Worm (Caenorhabditis elegans): ENCODE data around the gene M88.3.

M88.3 gene

ce11 chrIII:4562070-4562788 lies 17.4 kb upstream of the M88.3 start, which contains the start of gene pan-1 (continued):
- no peak for TF ChIP-seq F10B5.3 (tag; optimal IDR thresholded peaks at IDR 0.05)
- TF ChIP-seq pha-4 (GFP tag; IDR thresholded peaks at IDR 0.05) = no peak
- peak; percentile 50 for TF ChIP-seq pha-4 (tag; optimal IDR thresholded peaks at IDR 0.05)
- no peak for TF ChIP-seq zfp-2 (tag; optimal IDR thresholded peaks at IDR 0.05)
- TF ChIP-seq daf-16 (GFP tag; optimal IDR thresholded peaks at IDR 0.05) = peak in 1 of 2 experiments; percentile 7
- peak; percentile 24 for TF ChIP-seq daf-16 (tag; optimal IDR thresholded peaks at IDR 0.05)
- TF ChIP-seq ceh-82 (tag; optimal IDR thresholded peaks at IDR 0.05) = no peak
- TF ChIP-seq aly-2 (tag; optimal IDR thresholded peaks at IDR 0.05) = no peak
- no peak for TF ChIP-seq cey-2 (tag; optimal IDR thresholded peaks at IDR 0.05; ENCODE audit: borderline replicate concordance, insufficient read depth)
- no peak for TF ChIP-seq mdt-29 (GFP tag; IDR thresholded peaks at IDR 0.05)
- no peak for TF ChIP-seq ztf-7 (tag; optimal IDR thresholded peaks at IDR 0.05)
- TF ChIP-seq nhr-42 (GFP tag; IDR thresholded peaks at IDR 0.05) = no peak
- peak in 1 of 2 experiments; percentile 14 for TF ChIP-seq hif-1 (tag; optimal IDR thresholded peaks at IDR 0.05)
- TF ChIP-seq mep-1 (tag; optimal IDR thresholded peaks at IDR 0.05) = peak; percentile 54
- TF ChIP-seq php-3 (GFP tag; IDR thresholded peaks at IDR 0.05) = no peak
- no peak for TF ChIP-seq ceh-28 (tag; optimal IDR thresholded peaks at IDR 0.05)
- TF ChIP-seq Y48G9A.11 (GFP tag; IDR thresholded peaks at IDR 0.05) = no peak
- no peak for TF ChIP-seq nhr-76 (tag; optimal IDR thresholded peaks at IDR 0.05)
- no peak for TF ChIP-seq gei-8 (GFP tag; optimal IDR thresholded peaks at IDR 0.05)
- no peak for TF ChIP-seq ceh-32 (tag; optimal IDR thresholded peaks at IDR 0.05; ENCODE audit: poor library complexity)
- no peak for TF ChIP-seq daf-8 (GFP tag; IDR thresholded peaks at IDR 0.05)
- TF ChIP-seq dmd-8 (GFP tag; IDR thresholded peaks at IDR 0.05) = no peak
- no peak for TF ChIP-seq Y105C5A.15 (GFP tag; IDR thresholded peaks at IDR 0.05)
- TF ChIP-seq dpl-1 (GFP tag; optimal IDR thresholded peaks at IDR 0.05) = no peak
- TF ChIP-seq ceh-62 (tag; optimal IDR thresholded peaks at IDR 0.05) = no peak
- no peak for TF ChIP-seq spr-3 (GFP tag; optimal IDR thresholded peaks at IDR 0.05)
- TF ChIP-seq ctbp-1 (GFP tag; IDR thresholded peaks at IDR 0.05) = 0 out of 2 replicates have a peak, but pooled peaks have one; percentile 54
- no peak for TF ChIP-seq daf-19 (GFP tag; conservative IDR thresholded peaks at IDR 0.05)
- peak; percentile 37 for TF ChIP-seq T26A8.4 (GFP tag; IDR thresholded peaks at IDR 0.05)
- peak; percentile 32; the same call in 1 of the 2 replicates for TF ChIP-seq set-16 (GFP tag; IDR thresholded peaks at IDR 0.05)
- TF ChIP-seq lin-15B (tag; optimal IDR thresholded peaks at IDR 0.05) = no peak
- peak; percentile 34 for TF ChIP-seq nhr-48 (tag; optimal IDR thresholded peaks at IDR 0.05)
- peak in 1 of 2 experiments; percentile 35 for TF ChIP-seq mdl-1 (tag; optimal IDR thresholded peaks at IDR 0.05)
- no peak for TF ChIP-seq nhr-111 (GFP tag; optimal IDR thresholded peaks at IDR 0.05)
- TF ChIP-seq duxl-1 (tag; optimal IDR thresholded peaks at IDR 0.05; ENCODE audit: poor library complexity) = no peak
- no peak for TF ChIP-seq F26F4.8 (GFP tag; conservative IDR thresholded peaks at IDR 0.05)
- no peak for TF ChIP-seq D1046.2 (GFP tag; IDR thresholded peaks at IDR 0.05)
- no peak for TF ChIP-seq nhr-10 (tag; optimal IDR thresholded peaks at IDR 0.05)
- no peak for TF ChIP-seq lir-3 (tag; optimal IDR thresholded peaks at IDR 0.05)
- TF ChIP-seq rbr-2 (tag; optimal IDR thresholded peaks at IDR 0.05) = peak; percentile 68
- TF ChIP-seq nhr-102 (tag; optimal IDR thresholded peaks at IDR 0.05) = no peak
- TF ChIP-seq snpc-4 (tag; optimal IDR thresholded peaks at IDR 0.05) = no peak
- TF ChIP-seq unc-130 (GFP tag; optimal IDR thresholded peaks at IDR 0.05) = no peak
- no peak for TF ChIP-seq nhr-25 (tag; optimal IDR thresholded peaks at IDR 0.05; ENCODE audit: borderline replicate concordance, insufficient read depth)
- no peak for TF ChIP-seq lin-38 (GFP tag; IDR thresholded peaks at IDR 0.05)
- no peak for TF ChIP-seq jun-1 (tag; optimal IDR thresholded peaks at IDR 0.05)
- TF ChIP-seq Y75B8A.6 (GFP tag; IDR thresholded peaks at IDR 0.05) = no peak
- TF ChIP-seq hlh-30 (tag; optimal IDR thresholded peaks at IDR 0.05; ENCODE audit: insufficient read depth) = peak; percentile 59
- TF ChIP-seq nhr-41 (GFP tag; IDR thresholded peaks at IDR 0.05) = no peak
- TF ChIP-seq lin-1 (GFP tag; IDR thresholded peaks at IDR 0.05) = 0 out of 2 replicates have a peak, but pooled peaks have one; percentile 10
